Fruit fly (Drosophila melanogaster) whole organism, wandering third instar larva: ENCODE data around the gene Hand.

Source experiments
- Dfd ChIP-seq: fragments of >200 bp; optimal IDR thresholded peaks from 2 replicates; lab custom pipeline; 2017; ENCODE audit warnings: missing biosample characterization, missing genetic modification characterization
- Vsx2 ChIP-seq: fragments of 200-300, 225-300 bp; sonication (Bioruptor generic); optimal IDR thresholded peaks from 2 replicates; lab custom pipeline; 2018; ENCODE audit warnings: missing biosample characterization, missing genetic modification characterization; ENCODE audit not compliant: partially characterized antibody
- h ChIP-seq: fragments of 200-800 bp; sonication (Bioruptor generic); optimal IDR thresholded peaks from 3 replicates; lab custom pipeline; 2016; ENCODE audit warnings: missing biosample characterization, mild to moderate bottlenecking, missing genetic modification characterization

DNA sequence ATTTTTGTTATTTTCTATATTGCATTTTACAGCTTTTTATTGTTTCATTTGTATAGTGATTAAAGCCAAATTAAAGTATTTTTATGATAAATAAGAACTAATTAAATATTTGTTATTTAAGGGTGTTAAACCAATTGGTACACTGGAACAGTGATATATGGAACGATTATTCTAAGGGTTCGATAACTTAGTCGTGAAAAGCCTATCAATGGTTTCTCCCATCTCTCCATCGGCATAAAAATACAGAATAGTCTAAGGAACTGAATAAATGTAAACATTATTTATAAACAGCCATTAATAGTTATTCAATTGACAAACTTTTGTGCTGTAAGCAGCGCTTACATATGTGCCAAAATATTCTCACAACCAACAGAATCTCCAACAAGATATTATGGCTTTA lies 30.1 kb downstream of the Hand start, which contains the start of gene Mob3:
- TF ChIP-seq Vsx2 (no peak), h (GFP tag; lab: Kevin White, UChicago) (no peak), Dfd (GFP tag; lab: Kevin White, UChicago) (no peak)
